Worm (Caenorhabditis elegans): ENCODE results near the gene srab-9.

DNA sequence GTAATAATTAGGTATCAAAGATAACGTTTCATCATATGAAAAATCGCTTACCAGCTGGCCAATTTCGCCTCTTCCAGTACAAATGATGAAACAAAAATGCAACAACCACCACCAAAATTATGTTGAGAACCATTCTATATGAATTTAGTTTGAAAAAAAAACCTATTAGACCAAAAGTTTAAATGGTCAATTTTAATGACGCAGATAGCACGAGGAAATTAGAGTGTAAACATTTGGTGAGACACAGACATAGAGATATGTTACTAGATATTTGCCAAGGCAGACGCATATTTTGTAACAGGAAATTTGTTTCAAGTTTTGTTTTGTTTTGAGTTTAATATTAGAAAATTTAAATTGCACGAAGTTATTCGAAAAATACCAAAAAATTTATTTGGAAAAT lies 46.7 kb downstream of the srab-9 start, which contains the start of gene cyp-33C9:
- TF ChIP-seq elt-3 (tag; optimal IDR thresholded peaks at IDR 0.05) (no peak), blmp-1 (tag; optimal IDR thresholded peaks at IDR 0.05) (no peak), mab-5 (tag; optimal IDR thresholded peaks at IDR 0.05) (no peak), ceh-43 (GFP tag; optimal IDR thresholded peaks at IDR 0.05) (no peak), unc-62 (GFP tag; optimal IDR thresholded peaks at IDR 0.05) (no peak), unc-39 (tag; optimal IDR thresholded peaks at IDR 0.05) (no peak), nhr-237 (tag; optimal IDR thresholded peaks at IDR 0.05) (no peak), snpc-4 (tag; optimal IDR thresholded peaks at IDR 0.05) (no peak), tbx-8 (GFP tag; optimal IDR thresholded peaks at IDR 0.05) (no peak), ces-1 (GFP tag; optimal IDR thresholded peaks at IDR 0.05) (no peak), ztf-11 (tag; optimal IDR thresholded peaks at IDR 0.05) (no peak)

All from whole organism, mixed stage, embryonic.